Worm (Caenorhabditis elegans) whole organism, late embryonic: Measurements from ENCODE around the gene fbxa-84.

Experiments used
- F13H6.1 ChIP-seq: sonication (generic microtip); optimal IDR thresholded peaks from 2 replicates; lab custom pipeline; 2016; ENCODE audit warnings: missing genetic modification characterization, missing compliant biosample characterization
- ceh-2 ChIP-seq: sonication (generic microtip); optimal IDR thresholded peaks from 2 replicates; lab custom pipeline; 2016; ENCODE audit warnings: missing genotype, missing genetic modification characterization, missing compliant biosample characterization
- ceh-30 ChIP-seq: fragments of 150-350 bp; optimal IDR thresholded peaks from 2 replicates; lab custom pipeline; 2014; ENCODE audit warnings: missing biosample characterization, missing genetic modification characterization
- dve-1 ChIP-seq: sonication (generic microtip); optimal IDR thresholded peaks from 2 replicates; lab custom pipeline; 2017; ENCODE audit warnings: antibody characterized with exemption, mild to moderate bottlenecking, missing genetic modification characterization, missing compliant biosample characterization
- elt-2 ChIP-seq: sonication (generic microtip); optimal IDR thresholded peaks from 2 replicates; lab custom pipeline; 2016; ENCODE audit warnings: missing genetic modification reagents, missing genetic modification characterization, missing compliant biosample characterization
- ets-4 ChIP-seq: sonication (generic microtip); optimal IDR thresholded peaks from 2 replicates; lab custom pipeline; 2016; ENCODE audit warnings: missing genetic modification characterization, missing compliant biosample characterization
- fax-1 ChIP-seq: sonication (generic microtip); optimal IDR thresholded peaks from 2 replicates; lab custom pipeline; 2016; ENCODE audit warnings: missing genotype, missing genetic modification characterization, missing compliant biosample characterization
- fkh-10 ChIP-seq: fragments of 150-350 bp; optimal IDR thresholded peaks from 2 replicates; lab custom pipeline; 2014; ENCODE audit warnings: missing biosample characterization, missing genetic modification reagents, missing genetic modification characterization
- gmeb-2 ChIP-seq: sonication (generic microtip); optimal IDR thresholded peaks from 2 replicates; lab custom pipeline; 2016; ENCODE audit warnings: missing genetic modification characterization, inconsistent platforms, missing compliant biosample characterization
- pqm-1 ChIP-seq: sonication (generic microtip); optimal IDR thresholded peaks from 2 replicates; lab custom pipeline; 2016; ENCODE audit warnings: missing genetic modification characterization, missing compliant biosample characterization
- ref-2 ChIP-seq: sonication (generic microtip); optimal IDR thresholded peaks from 2 replicates; lab custom pipeline; 2016; ENCODE audit warnings: missing genetic modification characterization, missing compliant biosample characterization
- rnt-1 ChIP-seq: sonication (generic microtip); optimal IDR thresholded peaks from 2 replicates; lab custom pipeline; 2016; ENCODE audit warnings: missing genetic modification characterization, missing compliant biosample characterization
- unc-3 ChIP-seq, 2 experiments: fragments of 200-800 bp in 1 of 2; sonication (Bioruptor generic) in 1 of 2; sonication (generic microtip) in 1 of 2; conservative IDR thresholded peaks in 1 of 2; optimal IDR thresholded peaks in 1 of 2; 2 replicates each; pipeline versions ENCODE4 v1.3.6 to Lab custom; 2016 to 2022; ENCODE audit warnings: missing compliant biosample characterization in 2 of 2, missing genetic modification characterization in 2 of 2, missing genetic modification reagents in 1 of 2
- unc-55 ChIP-seq: sonication (generic microtip); optimal IDR thresholded peaks from 2 replicates; lab custom pipeline; 2017; ENCODE audit warnings: missing biosample characterization, missing genetic modification reagents, missing genetic modification characterization

DNA sequence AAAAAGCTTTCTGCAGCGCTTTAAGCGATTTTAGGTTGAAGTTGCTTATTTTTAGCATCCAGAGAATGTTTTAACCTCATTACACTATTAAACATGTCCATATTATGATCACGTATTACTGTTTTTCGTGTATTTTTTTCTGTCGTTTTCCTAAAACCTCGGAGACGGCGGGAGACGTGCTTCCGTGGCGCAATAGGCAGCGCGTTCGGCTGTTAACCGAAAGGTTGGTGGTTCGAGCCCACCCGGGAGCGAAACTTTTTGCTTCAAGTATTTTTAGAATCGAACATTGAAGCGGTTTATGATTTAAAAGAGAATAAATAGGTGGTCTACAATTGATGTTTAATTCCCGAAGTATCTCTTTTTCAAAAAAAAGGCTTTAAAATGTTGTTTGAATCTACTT is 25.7 kb upstream of the fbxa-84 start:
- TF ChIP-seq ref-2 (tag; lab: Kevin White, UChicago) = no peak
- TF ChIP-seq gmeb-2 (tag; lab: Kevin White, UChicago) = no peak
- no peak for TF ChIP-seq ceh-30 (tag; lab: Kevin White, UChicago)
- no peak for TF ChIP-seq fkh-10 (GFP tag; lab: Kevin White, UChicago)
- TF ChIP-seq ceh-2 (tag; lab: Kevin White, UChicago) = no peak
- no peak for TF ChIP-seq elt-2
- no peak for TF ChIP-seq unc-55 (GFP tag; lab: Kevin White, UChicago)
- TF ChIP-seq pqm-1 (tag; lab: Kevin White, UChicago) = no peak
- no peak for TF ChIP-seq F13H6.1 (tag; lab: Kevin White, UChicago)
- no peak for TF ChIP-seq fax-1 (tag; lab: Kevin White, UChicago)
- TF ChIP-seq rnt-1 (tag; lab: Kevin White, UChicago) = no peak
- no peak for TF ChIP-seq unc-3 (GFP tag; conservative IDR thresholded peaks at IDR 0.05; lab: Robert Waterston, UW)
- TF ChIP-seq unc-3 (tag; optimal IDR thresholded peaks at IDR 0.05; lab: Kevin White, UChicago) = no peak
- TF ChIP-seq dve-1 (tag; lab: Kevin White, UChicago) = no peak
- TF ChIP-seq ets-4 (tag; lab: Kevin White, UChicago) = no peak
